Fruit fly (Drosophila melanogaster): ENCODE measurements around the gene ltl.

dm6 chr3L:7527661-7528379 is 9.0 kb downstream of the ltl start:
- no peak for TF ChIP-seq Hnf4 (GFP tag; optimal IDR thresholded peaks at IDR 0.05)
- no peak for TF ChIP-seq usp (GFP tag; optimal IDR thresholded peaks at IDR 0.05)
- no peak for TF ChIP-seq pan (optimal IDR thresholded peaks at IDR 0.05)
- TF ChIP-seq OdsH (GFP tag; optimal IDR thresholded peaks at IDR 0.05), result no peak
- TF ChIP-seq dl (GFP tag; optimal IDR thresholded peaks at IDR 0.05; ENCODE audit: insufficient read depth in 1 of 2, partially characterized antibody in 2 of 2), result no peak
- TF ChIP-seq CG9705 (GFP tag; optimal IDR thresholded peaks at IDR 0.05), result no peak
- TF ChIP-seq fru (GFP tag; optimal IDR thresholded peaks at IDR 0.05), result no peak
- TF ChIP-seq jim (GFP tag; optimal IDR thresholded peaks at IDR 0.05), result no peak
- no peak for TF ChIP-seq brk (GFP tag; optimal IDR thresholded peaks at IDR 0.05)
- TF ChIP-seq Vsx2 (GFP tag; optimal IDR thresholded peaks at IDR 0.05; ENCODE audit: partially characterized antibody), result no peak
